Fruit fly (Drosophila melanogaster): ENCODE data around the gene lace.

The lace gene

dm6 chr2L:15547219-15547618 is 48.3 kb downstream of the lace start, which contains the start of gene Skadu:
TSS of gene Skadu (plus strand) at chr2L:15547519.
- TF ChIP-seq tai (GFP tag; optimal IDR thresholded peaks at IDR 0.05) (no peak), CG9705 (GFP tag; optimal IDR thresholded peaks at IDR 0.05) (no peak), sv (GFP tag; optimal IDR thresholded peaks at IDR 0.05) (no peak), HLH106 (tag; optimal IDR thresholded peaks at IDR 0.05) (no peak), Sp1 (GFP tag; optimal IDR thresholded peaks at IDR 0.05) (no peak), Hnf4 (GFP tag; optimal IDR thresholded peaks at IDR 0.05) (no peak)

dm6 chr2L:15550072-15550471 is 51.1 kb downstream of the lace start, which contains the start of gene CG15256:
TSS of gene CG15256 (plus strand) at chr2L:15550372.
- no peak for TF ChIP-seq woc (GFP tag; optimal IDR thresholded peaks at IDR 0.05)
- TF ChIP-seq Hnf4 (GFP tag; optimal IDR thresholded peaks at IDR 0.05) = no peak
- no peak for TF ChIP-seq Vsx2 (GFP tag; optimal IDR thresholded peaks at IDR 0.05; ENCODE audit: partially characterized antibody)
- TF ChIP-seq Hr78 (GFP tag; optimal IDR thresholded peaks at IDR 0.05) = no peak
- TF ChIP-seq N (GFP tag; optimal IDR thresholded peaks at IDR 0.05) = no peak
- no peak for TF ChIP-seq psq (GFP tag; optimal IDR thresholded peaks at IDR 0.05)
- no peak for TF ChIP-seq GATAd (GFP tag; optimal IDR thresholded peaks at IDR 0.05)
- no peak for TF ChIP-seq br (GFP tag; optimal IDR thresholded peaks at IDR 0.05)
- TF ChIP-seq HLH106 (tag; optimal IDR thresholded peaks at IDR 0.05) = no peak
- no peak for TF ChIP-seq dl (GFP tag; optimal IDR thresholded peaks at IDR 0.05; ENCODE audit: insufficient read depth in 1 of 2, partially characterized antibody in 2 of 2)
- TF ChIP-seq usp (GFP tag; optimal IDR thresholded peaks at IDR 0.05) = no peak
- TF ChIP-seq Jra (GFP tag; optimal IDR thresholded peaks at IDR 0.05) = no peak
- no peak for TF ChIP-seq rgr (GFP tag; optimal IDR thresholded peaks at IDR 0.05)
- no peak for TF ChIP-seq brk (GFP tag; optimal IDR thresholded peaks at IDR 0.05)

dm6 chr2L:15552480-15552879 is 53.6 kb downstream of the lace start, which contains the start of gene kek3:
TSS of gene kek3 (plus strand) at chr2L:15552723.
- TF ChIP-seq Abd-B (GFP tag; optimal IDR thresholded peaks at IDR 0.05) (no peak), jim (GFP tag; optimal IDR thresholded peaks at IDR 0.05) (no peak), Sp1 (GFP tag; optimal IDR thresholded peaks at IDR 0.05) (no peak), dmrt93B (GFP tag; optimal IDR thresholded peaks at IDR 0.05) (no peak), N (GFP tag; optimal IDR thresholded peaks at IDR 0.05) (no peak), ey (GFP tag; optimal IDR thresholded peaks at IDR 0.05) (no peak), h (GFP tag; optimal IDR thresholded peaks at IDR 0.05) (no peak), pan (optimal IDR thresholded peaks at IDR 0.05) (no peak), Myc (optimal IDR thresholded peaks at IDR 0.05) (no peak), Mio (GFP tag; optimal IDR thresholded peaks at IDR 0.05) (no peak), CG32264 (GFP tag; optimal IDR thresholded peaks at IDR 0.05) (no peak), br (GFP tag; optimal IDR thresholded peaks at IDR 0.05) (no peak), Dif (GFP tag; optimal IDR thresholded peaks at IDR 0.05; ENCODE audit: partially characterized antibody) (no peak), usp (GFP tag; optimal IDR thresholded peaks at IDR 0.05) (no peak), foxo (GFP tag; optimal IDR thresholded peaks at IDR 0.05) (no peak), OdsH (GFP tag; optimal IDR thresholded peaks at IDR 0.05) (no peak), dl (GFP tag; optimal IDR thresholded peaks at IDR 0.05; ENCODE audit: insufficient read depth in 1 of 2, partially characterized antibody in 2 of 2) (no peak)

Data from whole organism, wandering third instar larva.